Worm (Caenorhabditis elegans) whole organism, L2 larva: ENCODE data around the gene F18C5.9.

ENCODE experiments used
- aly-2 ChIP-seq: fragments of 150-350 bp; optimal IDR thresholded peaks from 2 replicates; lab custom pipeline; 2014; ENCODE audit warnings: missing biosample characterization, missing genetic modification characterization
- elt-1 ChIP-seq: fragments of 150-350 bp; optimal IDR thresholded peaks from 2 replicates; lab custom pipeline; 2014; ENCODE audit warnings: missing biosample characterization, missing genetic modification characterization
- nhr-11 ChIP-seq: fragments of 150-350 bp; optimal IDR thresholded peaks from 2 replicates; lab custom pipeline; 2014; ENCODE audit warnings: missing biosample characterization, missing genetic modification characterization
- nhr-25 ChIP-seq: fragments of 150-350 bp; sonication (generic microtip); optimal IDR thresholded peaks from 3 replicates; lab custom pipeline; 2014; ENCODE audit warnings: missing biosample characterization, missing genetic modification characterization
- unc-39 ChIP-seq: fragments of 150-350 bp; optimal IDR thresholded peaks from 2 replicates; lab custom pipeline; 2014; ENCODE audit warnings: missing biosample characterization, missing genetic modification characterization
- unc-62 ChIP-seq: fragments of 150-350 bp; optimal IDR thresholded peaks from 2 replicates; lab custom pipeline; 2014; ENCODE audit warnings: missing biosample characterization, missing genetic modification reagents, missing genetic modification characterization

DNA sequence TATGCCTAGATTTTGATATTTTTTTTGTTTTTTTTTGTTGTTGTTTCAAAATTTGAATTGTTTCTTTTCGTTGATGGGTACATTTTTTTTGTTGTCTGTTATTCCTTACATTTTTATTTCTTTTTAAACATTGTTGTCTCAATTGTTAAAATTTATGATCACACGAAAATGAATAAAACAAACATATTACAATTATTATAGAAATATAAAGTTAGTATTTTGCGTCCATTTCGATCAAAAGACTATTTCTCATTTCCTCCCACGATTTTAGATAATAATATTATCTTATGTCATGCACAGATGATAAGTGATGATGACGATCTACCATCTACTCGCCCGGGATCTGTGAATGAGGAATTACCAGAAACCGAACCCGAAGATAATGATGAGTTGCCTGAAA is 12.3 kb upstream of the F18C5.9 start, which contains the start of gene wrn-1:
- no peak for TF ChIP-seq nhr-11 (tag; lab: Kevin White, UChicago)
- no peak for TF ChIP-seq unc-62 (GFP tag; lab: Kevin White, UChicago)
- TF ChIP-seq aly-2 (tag; lab: Kevin White, UChicago): no peak
- TF ChIP-seq elt-1 (tag; lab: Kevin White, UChicago): no peak
- TF ChIP-seq unc-39 (tag; lab: Kevin White, UChicago): no peak
- TF ChIP-seq nhr-25 (tag; lab: Kevin White, UChicago): no peak
